Worm (Caenorhabditis elegans): ENCODE measurements around the gene csa-1.

csa-1 gene

ce11 chrII:9356723-9357122 lies 37.2 kb upstream of the csa-1 start (continued):
- TF ChIP-seq nhr-28 (tag; optimal IDR thresholded peaks at IDR 0.05) (no peak), nhr-77 (tag; optimal IDR thresholded peaks at IDR 0.05) (peak; percentile 38), dsc-1 (tag; optimal IDR thresholded peaks at IDR 0.05) (no peak), elt-3 (tag; optimal IDR thresholded peaks at IDR 0.05) (peak in 1 of 6 experiments; percentile 60), pag-3 (tag; optimal IDR thresholded peaks at IDR 0.05; ENCODE audit: borderline replicate concordance, insufficient read depth) (no peak), nhr-76 (tag; optimal IDR thresholded peaks at IDR 0.05) (no peak), efl-3 (GFP tag; optimal IDR thresholded peaks at IDR 0.05) (no peak), blmp-1 (tag; optimal IDR thresholded peaks at IDR 0.05) (peak; percentile 59), nhr-11 (tag; optimal IDR thresholded peaks at IDR 0.05) (no peak), rnt-1 (tag; optimal IDR thresholded peaks at IDR 0.05) (peak; percentile 50), tbx-2 (tag; optimal IDR thresholded peaks at IDR 0.05) (peak; percentile 5), lsy-2 (tag; optimal IDR thresholded peaks at IDR 0.05) (peak in 1 of 2 experiments; percentile 68), mep-1 (tag; optimal IDR thresholded peaks at IDR 0.05) (peak; percentile 25), skn-1 (tag; optimal IDR thresholded peaks at IDR 0.05) (peak; percentile 34)

DNA sequence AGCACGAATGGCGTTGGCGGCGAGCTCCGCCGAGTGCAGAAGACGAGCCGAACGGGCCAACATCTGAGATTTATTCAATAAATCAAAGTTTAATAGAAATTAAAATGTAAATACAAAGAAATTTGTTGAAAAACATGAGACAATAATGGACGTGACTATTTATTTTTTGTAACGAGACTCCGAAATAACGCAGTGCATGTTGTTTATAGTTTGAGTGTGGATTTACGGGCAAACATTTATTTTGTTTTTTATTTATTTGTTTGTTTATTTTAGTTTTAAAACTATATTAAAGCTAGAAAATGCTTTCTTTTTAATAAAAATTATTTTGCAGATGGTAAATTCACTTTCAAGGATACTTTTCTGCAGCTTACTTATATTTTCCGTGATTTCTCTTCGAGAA lies 33.1 kb upstream of the csa-1 start, which contains the start of the genes sdhb-1 and cup-15:
sdhb-1 (minus strand) TSS at position 63 of the 400 bp plus-strand sequence.
cup-15 (plus strand) TSS at position 332 of the 400 bp plus-strand sequence.
- TF ChIP-seq tlp-1 (tag; optimal IDR thresholded peaks at IDR 0.05) (no peak), nhr-71 (tag; optimal IDR thresholded peaks at IDR 0.05) (peak; percentile 31), lin-14 (GFP tag; optimal IDR thresholded peaks at IDR 0.05) (peak; percentile 27), efl-1 (optimal IDR thresholded peaks at IDR 0.05) (peak; percentile 13 to 14), efl-1 (GFP tag; optimal IDR thresholded peaks at IDR 0.05 in 1 of 2) (no peak), dpl-1 (GFP tag; optimal IDR thresholded peaks at IDR 0.05) (peak in 2 of 3 experiments; percentile 0 to 46), blmp-1 (tag; optimal IDR thresholded peaks at IDR 0.05) (peak; percentile 27), lsy-2 (tag; optimal IDR thresholded peaks at IDR 0.05) (peak; percentile 26 to 53), snu-23 (GFP tag; optimal IDR thresholded peaks at IDR 0.05) (peak; percentile 1), lin-35 (GFP tag; optimal IDR thresholded peaks at IDR 0.05) (peak in 1 of 2 experiments; percentile 53), fos-1 (tag; optimal IDR thresholded peaks at IDR 0.05) (no peak)

ce11 chrII:9347444-9347843 lies 27.9 kb upstream of the csa-1 start:
- no peak for TF ChIP-seq ceh-82 (tag; optimal IDR thresholded peaks at IDR 0.05)
- TF ChIP-seq pqm-1 (tag; optimal IDR thresholded peaks at IDR 0.05) = no peak
- TF ChIP-seq ceh-8 (GFP tag; optimal IDR thresholded peaks at IDR 0.05) = no peak
- TF ChIP-seq snu-23 (GFP tag; optimal IDR thresholded peaks at IDR 0.05) = no peak
- no peak for TF ChIP-seq pax-3 (tag; optimal IDR thresholded peaks at IDR 0.05)
- no peak for TF ChIP-seq vab-15 (tag; optimal IDR thresholded peaks at IDR 0.05)
- no peak for TF ChIP-seq lsy-2 (tag; optimal IDR thresholded peaks at IDR 0.05)
- no peak for TF ChIP-seq nhr-47 (tag; optimal IDR thresholded peaks at IDR 0.05)
- TF ChIP-seq nhr-28 (tag; optimal IDR thresholded peaks at IDR 0.05) = no peak
- TF ChIP-seq lin-14 (GFP tag; optimal IDR thresholded peaks at IDR 0.05) = no peak
- TF ChIP-seq ces-1 (GFP tag; optimal IDR thresholded peaks at IDR 0.05) = no peak
- TF ChIP-seq mef-2 (tag; optimal IDR thresholded peaks at IDR 0.05) = no peak
- no peak for TF ChIP-seq lin-15B (tag; optimal IDR thresholded peaks at IDR 0.05)
- no peak for TF ChIP-seq skn-1 (tag; optimal IDR thresholded peaks at IDR 0.05)
- no peak for TF ChIP-seq dpl-1 (GFP tag; optimal IDR thresholded peaks at IDR 0.05)
- no peak for TF ChIP-seq blmp-1 (tag; optimal IDR thresholded peaks at IDR 0.05)

ce11 chrII:9346490-9346889 lies 27.0 kb upstream of the csa-1 start, which contains the start of gene F42A8.1:
F42A8.1 (minus strand) TSS chrII:9346590.
- TF ChIP-seq tlp-1 (tag; optimal IDR thresholded peaks at IDR 0.05) = no peak
- peak; percentile 57 for TF ChIP-seq blmp-1 (tag; optimal IDR thresholded peaks at IDR 0.05)

DNA sequence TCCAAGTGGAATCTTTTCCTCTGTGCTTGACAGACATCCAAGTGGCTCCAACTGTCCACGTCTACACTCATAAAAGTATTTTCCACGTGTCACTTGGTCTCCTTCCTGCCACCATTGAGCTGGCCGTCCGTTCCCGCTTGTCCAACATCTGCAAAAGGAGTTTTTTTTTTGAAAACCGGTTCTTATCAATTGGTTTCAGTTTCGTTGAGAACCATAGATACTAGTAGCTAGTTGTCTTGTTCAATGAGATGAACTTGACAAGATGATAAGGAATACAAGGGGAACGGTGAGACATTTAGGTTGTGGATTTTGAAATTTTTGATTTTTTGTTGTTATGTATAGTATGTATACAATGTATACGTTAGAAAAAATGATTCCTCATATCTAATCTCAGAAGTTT lies 26.3 kb upstream of the csa-1 start:
- no peak for TF ChIP-seq lsy-2 (tag; optimal IDR thresholded peaks at IDR 0.05)
- TF ChIP-seq jun-1 (tag; optimal IDR thresholded peaks at IDR 0.05) = no peak
- TF ChIP-seq ztf-4 (tag; optimal IDR thresholded peaks at IDR 0.05) = no peak
- no peak for TF ChIP-seq unc-98 (GFP tag; IDR thresholded peaks at IDR 0.05)
- no peak for TF ChIP-seq ets-5 (GFP tag; IDR thresholded peaks at IDR 0.05)
- TF ChIP-seq efl-1 (optimal IDR thresholded peaks at IDR 0.05) = no peak
- TF ChIP-seq efl-1 (GFP tag; optimal IDR thresholded peaks at IDR 0.05 in 1 of 2) = peak in 1 of 2 experiments; percentile 30
- peak; percentile 55 for TF ChIP-seq blmp-1 (tag; optimal IDR thresholded peaks at IDR 0.05)
- no peak for TF ChIP-seq lin-15B (tag; optimal IDR thresholded peaks at IDR 0.05)
- no peak for TF ChIP-seq snpc-4 (tag; optimal IDR thresholded peaks at IDR 0.05)
- TF ChIP-seq sptf-1 (tag; optimal IDR thresholded peaks at IDR 0.05) = no peak
- no peak for TF ChIP-seq ces-1 (GFP tag; optimal IDR thresholded peaks at IDR 0.05)
- TF ChIP-seq lin-14 (GFP tag; optimal IDR thresholded peaks at IDR 0.05) = no peak
- no peak for TF ChIP-seq dpl-1 (GFP tag; optimal IDR thresholded peaks at IDR 0.05)
- TF ChIP-seq ceh-88 (GFP tag; IDR thresholded peaks at IDR 0.05) = no peak
- no peak for TF ChIP-seq aha-1 (tag; optimal IDR thresholded peaks at IDR 0.05)
- TF ChIP-seq nhr-85 (tag) = peak; percentile 64

Data from whole organism, L1 larva.